Fruit fly (Drosophila melanogaster): Measurements from ENCODE around the gene dls.

Gene dls

dm6 chr3L:16231857-16232256 is 30.7 kb downstream of the dls start, which contains the start of the genes PDCD-5 and MED10 (continued):
- TF ChIP-seq foxo (GFP tag; optimal IDR thresholded peaks at IDR 0.05) (no peak), dsf (GFP tag; optimal IDR thresholded peaks at IDR 0.05; ENCODE audit: borderline replicate concordance) (no peak), Hnf4 (GFP tag; optimal IDR thresholded peaks at IDR 0.05) (no peak)

- TF ChIP-seq Myc (optimal IDR thresholded peaks at IDR 0.05) = no peak
- no peak for TF ChIP-seq Dif (GFP tag; optimal IDR thresholded peaks at IDR 0.05; ENCODE audit: partially characterized antibody)
- TF ChIP-seq dmrt93B (GFP tag; optimal IDR thresholded peaks at IDR 0.05) = no peak
- TF ChIP-seq br (GFP tag; optimal IDR thresholded peaks at IDR 0.05) = no peak
Measured at dm6 chr3L:16232924-16233323, 31.8 kb downstream of the dls start, which contains the start of gene Hsc20. TSS of gene Hsc20 (plus strand) at chr3L:16233127.

- TF ChIP-seq Rel (GFP tag; optimal IDR thresholded peaks at IDR 0.05) (no peak), Rel (tag; optimal IDR thresholded peaks at IDR 0.05) (peak; percentile 96), h (GFP tag; optimal IDR thresholded peaks at IDR 0.05) (peak; percentile 32), Dfd (GFP tag; optimal IDR thresholded peaks at IDR 0.05) (no peak), lola (GFP tag; optimal IDR thresholded peaks at IDR 0.05) (no peak), rgr (GFP tag; optimal IDR thresholded peaks at IDR 0.05) (peak; percentile 21), sage (GFP tag; optimal IDR thresholded peaks at IDR 0.05) (no peak), foxo (GFP tag; optimal IDR thresholded peaks at IDR 0.05) (no peak), br (GFP tag; optimal IDR thresholded peaks at IDR 0.05) (no peak)
Measured at dm6 chr3L:16233850-16234494, 32.8 kb downstream of the dls start.

- no peak for TF ChIP-seq woc (GFP tag; optimal IDR thresholded peaks at IDR 0.05)
- no peak for TF ChIP-seq br (GFP tag; optimal IDR thresholded peaks at IDR 0.05)
- no peak for TF ChIP-seq Hr78 (GFP tag; optimal IDR thresholded peaks at IDR 0.05)
- no peak for TF ChIP-seq Rel (GFP tag; optimal IDR thresholded peaks at IDR 0.05)
- no peak for TF ChIP-seq Rel (tag; optimal IDR thresholded peaks at IDR 0.05)
- TF ChIP-seq CG9705 (GFP tag; optimal IDR thresholded peaks at IDR 0.05) = no peak
- no peak for TF ChIP-seq brk (GFP tag; optimal IDR thresholded peaks at IDR 0.05)
- no peak for TF ChIP-seq dsf (GFP tag; optimal IDR thresholded peaks at IDR 0.05; ENCODE audit: borderline replicate concordance)
- TF ChIP-seq OdsH (GFP tag; optimal IDR thresholded peaks at IDR 0.05) = no peak
- TF ChIP-seq dmrt93B (GFP tag; optimal IDR thresholded peaks at IDR 0.05) = no peak
- no peak for TF ChIP-seq Abd-B (GFP tag; optimal IDR thresholded peaks at IDR 0.05)
- TF ChIP-seq CrebA (GFP tag; optimal IDR thresholded peaks at IDR 0.05; ENCODE audit: borderline replicate concordance) = no peak
- no peak for TF ChIP-seq sage (GFP tag; optimal IDR thresholded peaks at IDR 0.05)
- no peak for TF ChIP-seq psq (GFP tag; optimal IDR thresholded peaks at IDR 0.05)
- TF ChIP-seq ey (GFP tag; optimal IDR thresholded peaks at IDR 0.05) = no peak
- TF ChIP-seq Myc (optimal IDR thresholded peaks at IDR 0.05) = no peak
- no peak for TF ChIP-seq Dfd (GFP tag; optimal IDR thresholded peaks at IDR 0.05)
- no peak for TF ChIP-seq Hr83 (GFP tag; optimal IDR thresholded peaks at IDR 0.05; ENCODE audit: poor library complexity, severe bottlenecking)
- TF ChIP-seq foxo (GFP tag; optimal IDR thresholded peaks at IDR 0.05) = no peak
- no peak for TF ChIP-seq rgr (GFP tag; optimal IDR thresholded peaks at IDR 0.05)
- no peak for TF ChIP-seq Jra (GFP tag; optimal IDR thresholded peaks at IDR 0.05)
Measured at dm6 chr3L:16241296-16241695, 40.2 kb downstream of the dls start.

Data from whole organism, wandering third instar larva.